Fruit fly (Drosophila melanogaster) whole organism, embryonic: ENCODE data around the gene CG18662.
A peak's percentile ranks its signal among the peaks of the same experiment; 100 is the strongest.

Experiments used
- Abd-B ChIP-seq: fragments of 200-800 bp; sonication (Bioruptor generic); optimal IDR thresholded peaks from 2 replicates; lab custom pipeline; 2018; ENCODE audit warnings: missing biosample characterization, mild to moderate bottlenecking, missing genetic modification characterization, moderate library complexity
- Asciz ChIP-seq: fragments of 200-800 bp; sonication (Bioruptor generic); optimal IDR thresholded peaks from 2 replicates; lab custom pipeline; 2017; ENCODE audit warnings: missing biosample characterization, mild to moderate bottlenecking, missing genetic modification characterization, missing genetic modification reagents
- Atf3 ChIP-seq: fragments of 200-800 bp; sonication (Bioruptor generic); optimal IDR thresholded peaks from 3 replicates; lab custom pipeline; 2016; ENCODE audit warnings: missing biosample characterization, missing genetic modification characterization
- CG11398 ChIP-seq: fragments of 200-800 bp; sonication (Bioruptor generic); optimal IDR thresholded peaks from 2 replicates; lab custom pipeline; 2016; ENCODE audit warnings: missing biosample characterization, missing genetic modification characterization
- CG11723 ChIP-seq: fragments of 200-800 bp; sonication (Bioruptor generic); optimal IDR thresholded peaks from 2 replicates; lab custom pipeline; 2017; ENCODE audit warnings: missing biosample characterization, mild to moderate bottlenecking, missing genetic modification characterization
- CG12071 ChIP-seq: fragments of 200-800 bp; sonication (Bioruptor generic); optimal IDR thresholded peaks from 3 replicates; lab custom pipeline; 2018; ENCODE audit warnings: missing biosample characterization, mild to moderate bottlenecking, missing genetic modification characterization
- CG12155 ChIP-seq: fragments of 200-800 bp; sonication (Bioruptor generic); optimal IDR thresholded peaks from 3 replicates; lab custom pipeline; 2016; ENCODE audit warnings: missing biosample characterization, missing genetic modification characterization
- CG12942 ChIP-seq: fragments of 200-800 bp; sonication (Bioruptor generic); optimal IDR thresholded peaks from 3 replicates; lab custom pipeline; 2016; ENCODE audit warnings: missing biosample characterization, missing genetic modification characterization
- CG13775 ChIP-seq: fragments of 200-800 bp; sonication (Bioruptor generic); optimal IDR thresholded peaks from 3 replicates; lab custom pipeline; 2017; ENCODE audit warnings: missing biosample characterization, mild to moderate bottlenecking, missing genetic modification characterization
- CG14710 ChIP-seq: fragments of 200-800 bp; sonication (Bioruptor generic); optimal IDR thresholded peaks from 3 replicates; lab custom pipeline; 2019; ENCODE audit warnings: missing biosample characterization, mild to moderate bottlenecking, missing genetic modification characterization, moderate library complexity
- CG15696 ChIP-seq: fragments of 200-800 bp; sonication (Bioruptor generic); optimal IDR thresholded peaks from 2 replicates; lab custom pipeline; 2019; ENCODE audit warnings: missing biosample characterization, mild to moderate bottlenecking, missing genetic modification characterization, moderate library complexity
- CG16813 ChIP-seq: fragments of 200-800 bp; sonication (Bioruptor generic); IDR thresholded peaks from 3 replicates; pipeline ENCODE4 v1.3.6; 2022; ENCODE audit warnings: missing biosample characterization, missing genetic modification characterization; ENCODE audit not compliant: partially characterized antibody
- CG17385 ChIP-seq: fragments of 200-800 bp; sonication (Bioruptor generic); optimal IDR thresholded peaks from 3 replicates; lab custom pipeline; 2018; ENCODE audit warnings: missing biosample characterization, mild to moderate bottlenecking, missing genetic modification characterization
- CG17829 ChIP-seq: fragments of 200-800 bp; optimal IDR thresholded peaks from 2 replicates; lab custom pipeline; 2019; ENCODE audit warnings: missing biosample characterization, mild to moderate bottlenecking, missing genetic modification characterization, moderate library complexity
- CG2116 ChIP-seq: fragments of 200-800 bp; sonication (Bioruptor generic); optimal IDR thresholded peaks from 3 replicates; lab custom pipeline; 2018; ENCODE audit warnings: missing biosample characterization, mild to moderate bottlenecking, missing genetic modification characterization
- CG2199 ChIP-seq: fragments of 200-800 bp; sonication (Bioruptor generic); IDR thresholded peaks from 3 replicates; pipeline ENCODE4 v1.3.6; 2022; ENCODE audit warnings: missing biosample characterization, missing genetic modification characterization
- CG2712 ChIP-seq: fragments of 200-800 bp; optimal IDR thresholded peaks from 3 replicates; lab custom pipeline; 2019; ENCODE audit warnings: missing biosample characterization, mild to moderate bottlenecking, missing genetic modification characterization, moderate library complexity
- CG31224 ChIP-seq: fragments of 200-800 bp; sonication (Bioruptor generic); IDR thresholded peaks from 2 replicates; pipeline ENCODE4 v1.3.6; 2022; ENCODE audit warnings: missing biosample characterization, missing genetic modification characterization
- CG4360 ChIP-seq: fragments of 200-800 bp; sonication (Bioruptor generic); IDR thresholded peaks from 2 replicates; pipeline ENCODE4 v1.3.6; 2022; ENCODE audit warnings: missing biosample characterization, missing genetic modification characterization
- CG6654 ChIP-seq: fragments of 200-800 bp; sonication (Bioruptor generic); optimal IDR thresholded peaks from 2 replicates; lab custom pipeline; 2017; ENCODE audit warnings: missing biosample characterization, mild to moderate bottlenecking, missing genetic modification characterization
- CG6689 ChIP-seq: fragments of 200-800 bp; sonication (Bioruptor generic); IDR thresholded peaks from 2 replicates; pipeline ENCODE4 v1.3.6; 2022; ENCODE audit warnings: missing biosample characterization, missing genetic modification characterization
- CG7357 ChIP-seq: fragments of 200-800 bp; sonication (Bioruptor generic); IDR thresholded peaks from 3 replicates; pipeline ENCODE4 v1.3.6; 2022; ENCODE audit warnings: missing biosample characterization, missing genetic modification characterization
- CG7556 ChIP-seq: fragments of 200-800 bp; sonication (Bioruptor generic); optimal IDR thresholded peaks from 2 replicates; lab custom pipeline; 2017; ENCODE audit warnings: missing biosample characterization, mild to moderate bottlenecking, missing genetic modification characterization
- Camta ChIP-seq: fragments of 200-800 bp; sonication (Bioruptor generic); optimal IDR thresholded peaks from 2 replicates; lab custom pipeline; 2016; ENCODE audit warnings: missing biosample characterization, missing genetic modification characterization
- CoRest ChIP-seq: fragments of 200-800 bp; sonication (Bioruptor generic); optimal IDR thresholded peaks from 3 replicates; lab custom pipeline; 2018; ENCODE audit warnings: missing biosample characterization, mild to moderate bottlenecking, missing genetic modification characterization, moderate library complexity
- Dbx ChIP-seq: fragments of 200-800 bp; sonication (Bioruptor generic); IDR thresholded peaks from 3 replicates; pipeline ENCODE4 v1.3.6; 2022; ENCODE audit warnings: missing biosample characterization, missing genetic modification characterization
- Dip3 ChIP-seq: fragments of 200-800 bp; sonication (Bioruptor generic); optimal IDR thresholded peaks from 3 replicates; lab custom pipeline; 2016; ENCODE audit warnings: missing biosample characterization, missing genetic modification characterization
- NFAT ChIP-seq: fragments of 200-800 bp; sonication (Bioruptor generic); IDR thresholded peaks from 2 replicates; pipeline ENCODE4 v1.3.6; 2022; ENCODE audit warnings: missing biosample characterization, missing genetic modification characterization
- Nf-YA ChIP-seq: fragments of 200-800 bp; sonication (Bioruptor generic); IDR thresholded peaks from 2 replicates; pipeline ENCODE4 v1.3.6; 2022; ENCODE audit warnings: missing biosample characterization, missing genetic modification characterization
- Oli ChIP-seq: fragments of 200-800 bp; sonication (Bioruptor generic); optimal IDR thresholded peaks from 2 replicates; lab custom pipeline; 2018; ENCODE audit warnings: missing biosample characterization, mild to moderate bottlenecking, missing genetic modification characterization, moderate library complexity
- PHDP ChIP-seq: fragments of 200-800 bp; sonication (Bioruptor generic); optimal IDR thresholded peaks from 3 replicates; lab custom pipeline; 2018; ENCODE audit warnings: missing biosample characterization, mild to moderate bottlenecking, missing genetic modification characterization, moderate library complexity
- Sox100B ChIP-seq: fragments of 200-800 bp; sonication (Bioruptor generic); optimal IDR thresholded peaks from 3 replicates; lab custom pipeline; 2018; ENCODE audit warnings: missing biosample characterization, mild to moderate bottlenecking, missing genetic modification characterization
- Xbp1 ChIP-seq: fragments of 200-800 bp; sonication (Bioruptor generic); optimal IDR thresholded peaks from 3 replicates; lab custom pipeline; 2016; ENCODE audit warnings: missing biosample characterization, mild to moderate bottlenecking, missing genetic modification characterization
- amos ChIP-seq: fragments of 200-800 bp; sonication (Bioruptor generic); IDR thresholded peaks from 2 replicates; pipeline ENCODE4 v1.3.6; 2022; ENCODE audit warnings: missing biosample characterization, missing genetic modification characterization; ENCODE audit not compliant: partially characterized antibody
- br ChIP-seq: fragments of >200 bp; optimal IDR thresholded peaks from 2 replicates; lab custom pipeline; 2017
- emc ChIP-seq: fragments of 200-800 bp; sonication (Bioruptor generic); optimal IDR thresholded peaks from 2 replicates; lab custom pipeline; 2016; ENCODE audit warnings: missing biosample characterization, missing genetic modification characterization
- esg ChIP-seq: fragments of 200-800 bp; sonication (Bioruptor generic); conservative IDR thresholded peaks from 2 replicates; pipeline ENCODE4 v1.3.6; 2022; ENCODE audit warnings: missing biosample characterization, missing genetic modification characterization
- fd96Cb ChIP-seq: fragments of 200-800 bp; sonication (Bioruptor generic); optimal IDR thresholded peaks from 2 replicates; lab custom pipeline; 2018; ENCODE audit warnings: missing biosample characterization, mild to moderate bottlenecking, missing genetic modification characterization, moderate library complexity
- fru ChIP-seq: fragments of >200 bp; optimal IDR thresholded peaks from 2 replicates; lab custom pipeline; 2017
- insv ChIP-seq, 2 experiments: fragments of 200-800 bp; sonication (Bioruptor generic); optimal IDR thresholded peaks; 3 replicates each; lab custom pipeline; 2016 to 2018; ENCODE audit warnings: missing biosample characterization in 2 of 2, missing genetic modification characterization in 2 of 2
- lilli ChIP-seq: fragments of 200-800 bp; sonication (Bioruptor generic); optimal IDR thresholded peaks from 3 replicates; lab custom pipeline; 2016; ENCODE audit warnings: missing biosample characterization, missing genetic modification characterization
- maf-S ChIP-seq: fragments of 200-800 bp; sonication (Bioruptor generic); optimal IDR thresholded peaks from 2 replicates; lab custom pipeline; 2016; ENCODE audit warnings: missing biosample characterization, missing genetic modification characterization
- nerfin-1 ChIP-seq: fragments of 200-800 bp; sonication (Bioruptor generic); optimal IDR thresholded peaks from 3 replicates; lab custom pipeline; 2019; ENCODE audit warnings: missing biosample characterization, mild to moderate bottlenecking, missing genetic modification characterization, moderate library complexity
- scrt ChIP-seq: fragments of 200-800 bp; sonication (Bioruptor generic); optimal IDR thresholded peaks from 2 replicates; lab custom pipeline; 2018; ENCODE audit warnings: missing biosample characterization, mild to moderate bottlenecking, missing genetic modification characterization, moderate library complexity
- sens-2 ChIP-seq: fragments of 200-800 bp; sonication (Bioruptor generic); IDR thresholded peaks from 2 replicates; pipeline ENCODE4 v1.3.6; 2022; ENCODE audit warnings: missing biosample characterization, missing genetic modification characterization
- seq ChIP-seq: fragments of 200-800 bp; sonication (Bioruptor generic); IDR thresholded peaks from 2 replicates; pipeline ENCODE4 v1.3.6; 2022; ENCODE audit warnings: missing biosample characterization, missing genetic modification characterization
- so ChIP-seq: fragments of 200-800 bp; sonication (Bioruptor generic); IDR thresholded peaks from 3 replicates; pipeline ENCODE4 v1.3.6; 2022; ENCODE audit warnings: missing biosample characterization, missing genetic modification characterization
- ttk ChIP-seq: fragments of 200-800 bp; sonication (Bioruptor generic); IDR thresholded peaks from 2 replicates; pipeline ENCODE4 v2.1.2; 2022; ENCODE audit warnings: missing biosample characterization, missing genetic modification characterization
- wdn ChIP-seq: fragments of 200-800 bp; sonication (Bioruptor generic); IDR thresholded peaks from 2 replicates; pipeline ENCODE4 v1.3.6; 2022; ENCODE audit warnings: missing biosample characterization, missing genetic modification characterization
- zen ChIP-seq: fragments of 200-800 bp; sonication (Bioruptor generic); optimal IDR thresholded peaks from 3 replicates; lab custom pipeline; 2018; ENCODE audit warnings: missing biosample characterization, mild to moderate bottlenecking, missing genetic modification characterization, moderate library complexity

Gene CG18662

DNA sequence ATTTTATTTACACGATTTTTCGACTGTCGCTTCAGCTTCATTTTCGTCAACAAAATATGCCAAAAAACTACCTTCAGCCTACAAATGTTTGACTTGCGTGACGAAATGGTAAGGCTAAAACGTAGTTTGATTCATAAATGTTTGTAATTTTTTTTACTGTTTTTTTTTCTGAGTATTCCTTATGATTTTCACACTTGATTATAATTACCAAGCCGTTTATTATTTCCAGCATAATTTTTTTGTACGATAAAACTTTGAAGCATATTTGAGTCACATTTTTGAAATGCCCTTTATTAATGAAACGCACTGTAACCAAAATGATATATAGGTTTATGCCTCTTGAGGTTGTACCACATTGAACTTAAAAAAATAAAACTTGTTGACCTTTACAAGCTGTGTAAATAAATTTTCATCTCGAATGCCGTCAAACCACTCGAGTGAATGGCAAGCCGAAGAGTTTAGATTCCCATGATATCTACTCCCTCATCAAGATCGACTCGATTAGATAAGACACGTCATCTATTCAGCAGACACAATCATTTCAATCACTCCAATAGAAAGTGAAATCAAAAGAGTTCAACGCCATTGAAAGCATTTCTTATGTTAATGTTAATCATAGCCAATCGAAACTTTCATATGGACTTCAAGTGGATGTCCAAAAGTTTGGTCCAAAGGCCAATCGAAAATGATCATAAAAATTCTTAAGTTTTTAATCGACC, 2.3 kb downstream of the CG18662 start (continued):
- peak; percentile 49 for TF ChIP-seq Asciz (GFP tag; lab: Kevin White, UChicago)
- TF ChIP-seq Camta (GFP tag; lab: Kevin White, UChicago), result no peak
- peak; percentile 24 for TF ChIP-seq nerfin-1 (tag; lab: Kevin White, UChicago)
- peak; percentile 53 for TF ChIP-seq Sox100B (GFP tag; lab: Kevin White, UChicago)
- peak; percentile 31; the same call in 1 of the 3 replicates for TF ChIP-seq Dbx (GFP tag; lab: Robert Waterston, UW)
- peak; percentile 9 for TF ChIP-seq CG2712 (tag; lab: Kevin White, UChicago)
- TF ChIP-seq sens-2, result 0 out of 2 replicates have a peak, but pooled peaks have one; percentile 30
- peak; percentile 34 for TF ChIP-seq Atf3 (GFP tag; lab: Kevin White, UChicago)
- TF ChIP-seq ttk (GFP tag; lab: Robert Waterston, UW), result peak; percentile 33; the same call in 1 of the 2 replicates
- peak; percentile 51 for TF ChIP-seq Xbp1 (GFP tag; lab: Kevin White, UChicago)
- TF ChIP-seq fd96Cb (tag; lab: Kevin White, UChicago), result peak; percentile 41
- peak; percentile 62 for TF ChIP-seq PHDP (tag; lab: Kevin White, UChicago)
- no peak for TF ChIP-seq emc
- no peak for TF ChIP-seq CG2116
- no peak for TF ChIP-seq CG2199 (GFP tag; lab: Robert Waterston, UW)
- TF ChIP-seq CG13775 (GFP tag; lab: Kevin White, UChicago), result no peak
- no peak for TF ChIP-seq amos (GFP tag; lab: Robert Waterston, UW)
- peak; percentile 65 for TF ChIP-seq CoRest (tag; lab: Kevin White, UChicago)
- TF ChIP-seq scrt (GFP tag; lab: Kevin White, UChicago), result peak; percentile 38
- TF ChIP-seq CG11398 (GFP tag; lab: Kevin White, UChicago), result no peak
- peak; percentile 44 for TF ChIP-seq maf-S (GFP tag; lab: Kevin White, UChicago)
- no peak for TF ChIP-seq Nf-YA (GFP tag; lab: Robert Waterston, UW)
- peak; percentile 47 for TF ChIP-seq CG17385 (GFP tag; lab: Kevin White, UChicago)
- peak; percentile 47 for TF ChIP-seq esg (GFP tag; lab: Robert Waterston, UW)
- TF ChIP-seq CG7556 (GFP tag; lab: Kevin White, UChicago), result peak; percentile 40
- TF ChIP-seq so (GFP tag; lab: Robert Waterston, UW), result peak; percentile 70; the same call in 1 of the 3 replicates
- TF ChIP-seq CG11723, result no peak
- TF ChIP-seq lilli (GFP tag; lab: Kevin White, UChicago), result peak; percentile 59
- TF ChIP-seq CG6689 (GFP tag; lab: Robert Waterston, UW), result no peak; the same call in 1 of the 2 replicates
- peak; percentile 28 for TF ChIP-seq Abd-B (GFP tag; lab: Kevin White, UChicago)
- TF ChIP-seq CG12942 (GFP tag; lab: Kevin White, UChicago), result peak; percentile 6
- TF ChIP-seq Dip3 (GFP tag; lab: Kevin White, UChicago), result no peak
- TF ChIP-seq zen (tag; lab: Kevin White, UChicago), result no peak
- TF ChIP-seq NFAT, result peak; percentile 28; the same call in 1 of the 2 replicates
- no peak for TF ChIP-seq CG12071 (GFP tag; lab: Kevin White, UChicago)
- TF ChIP-seq br (lab: Kevin White, UChicago), result no peak
- no peak for TF ChIP-seq CG31224 (GFP tag; lab: Robert Waterston, UW)
- TF ChIP-seq CG17829, result no peak
- no peak for TF ChIP-seq CG15696 (tag; lab: Kevin White, UChicago)
- no peak for TF ChIP-seq CG16813 (GFP tag; lab: Robert Waterston, UW)
- peak; percentile 62 for TF ChIP-seq Oli (tag; lab: Kevin White, UChicago)
- peak; percentile 42; the same call in 1 of the 3 replicates for TF ChIP-seq CG7357
- no peak for TF ChIP-seq CG6654 (GFP tag; lab: Kevin White, UChicago)
- peak; percentile 29 for TF ChIP-seq CG12155 (GFP tag; lab: Kevin White, UChicago)
- TF ChIP-seq CG4360 (GFP tag; lab: Robert Waterston, UW), result no peak
- TF ChIP-seq wdn (GFP tag; lab: Robert Waterston, UW), result no peak
- no peak for TF ChIP-seq insv (GFP tag; optimal IDR thresholded peaks at IDR 0.05; lab: Kevin White, UChicago)
- peak; percentile 7 for TF ChIP-seq CG14710 (tag; lab: Kevin White, UChicago)
- TF ChIP-seq fru (lab: Kevin White, UChicago), result no peak
- peak; percentile 32; the same call in 1 of the 2 replicates for TF ChIP-seq seq (GFP tag; lab: Robert Waterston, UW)
